Fruit fly (Drosophila melanogaster) whole organism, embryonic: ENCODE data around the gene CG7966.

ENCODE experiments used
- Awh ChIP-seq: fragments of 200-800 bp; sonication (Bioruptor generic); IDR thresholded peaks from 2 replicates; pipeline ENCODE4, ENCODE4 v1.3.6; 2022; ENCODE audit warnings: missing biosample characterization, missing genetic modification characterization
- B-H1 ChIP-seq: fragments of 200-800 bp; sonication (Bioruptor generic); IDR thresholded peaks from 3 replicates; pipeline ENCODE4 v1.3.6; 2022; ENCODE audit warnings: missing biosample characterization, missing genetic modification characterization
- B-H2 ChIP-seq: fragments of 200-800 bp; sonication (Bioruptor generic); optimal IDR thresholded peaks from 2 replicates; lab custom pipeline; 2018; ENCODE audit warnings: missing biosample characterization, mild to moderate bottlenecking, missing genetic modification characterization
- Bteb2 ChIP-seq: fragments of 200-800 bp; sonication (Bioruptor generic); optimal IDR thresholded peaks from 2 replicates; lab custom pipeline; 2016; ENCODE audit warnings: missing biosample characterization, missing genetic modification characterization
- CG10321 ChIP-seq: fragments of 200-800 bp; sonication (Bioruptor generic); IDR thresholded peaks from 2 replicates; pipeline ENCODE4 v1.3.6; 2022; ENCODE audit warnings: missing biosample characterization, missing genetic modification characterization
- CG12219 ChIP-seq: fragments of 200-800 bp; sonication (Bioruptor generic); optimal IDR thresholded peaks from 3 replicates; lab custom pipeline; 2018; ENCODE audit warnings: missing biosample characterization, mild to moderate bottlenecking, missing genetic modification characterization
- CG12769 ChIP-seq: fragments of 200-800 bp; sonication (Bioruptor generic); optimal IDR thresholded peaks from 2 replicates; lab custom pipeline; 2019; ENCODE audit warnings: missing biosample characterization, mild to moderate bottlenecking, missing genetic modification characterization, moderate library complexity
- CG13123 ChIP-seq: fragments of 200-800 bp; sonication (Bioruptor generic); optimal IDR thresholded peaks from 2 replicates; lab custom pipeline; 2016; ENCODE audit warnings: missing biosample characterization, missing genetic modification characterization
- CG1832 ChIP-seq: fragments of 200-800 bp; sonication (Bioruptor generic); optimal IDR thresholded peaks from 2 replicates; lab custom pipeline; 2017; ENCODE audit warnings: missing biosample characterization, mild to moderate bottlenecking, missing genetic modification characterization, inconsistent platforms
- CG2199 ChIP-seq: fragments of 200-800 bp; sonication (Bioruptor generic); IDR thresholded peaks from 3 replicates; pipeline ENCODE4 v1.3.6; 2022; ENCODE audit warnings: missing biosample characterization, missing genetic modification characterization
- CG3281 ChIP-seq: fragments of 200-800 bp; sonication (Bioruptor generic); optimal IDR thresholded peaks from 3 replicates; lab custom pipeline; 2017; ENCODE audit warnings: missing biosample characterization, mild to moderate bottlenecking, missing genetic modification characterization
- CG4282 ChIP-seq: fragments of 200-800 bp; sonication (Bioruptor generic); optimal IDR thresholded peaks from 2 replicates; lab custom pipeline; 2016; ENCODE audit warnings: missing biosample characterization, missing genetic modification characterization
- CG4820 ChIP-seq: fragments of 200-800 bp; sonication (Bioruptor generic); optimal IDR thresholded peaks from 3 replicates; lab custom pipeline; 2016; ENCODE audit warnings: missing biosample characterization, missing genetic modification characterization
- CG6175 ChIP-seq: fragments of 200-800 bp; sonication (Bioruptor generic); IDR thresholded peaks from 3 replicates; pipeline ENCODE4 v1.3.6; 2022; ENCODE audit warnings: missing biosample characterization, missing genetic modification characterization
- CG7928 ChIP-seq: fragments of 200-800 bp; sonication (Bioruptor generic); optimal IDR thresholded peaks from 2 replicates; lab custom pipeline; 2017; ENCODE audit warnings: missing biosample characterization, mild to moderate bottlenecking, missing genetic modification characterization
- CG8388 ChIP-seq: fragments of 200-800 bp; sonication (Bioruptor generic); optimal IDR thresholded peaks from 2 replicates; lab custom pipeline; 2019; ENCODE audit warnings: missing biosample characterization, mild to moderate bottlenecking, missing genetic modification characterization, moderate library complexity
- CG8924 ChIP-seq: fragments of 200-800 bp; optimal IDR thresholded peaks from 3 replicates; lab custom pipeline; 2019; ENCODE audit warnings: missing biosample characterization, mild to moderate bottlenecking, missing genetic modification characterization, moderate library complexity
- CG9215 ChIP-seq: fragments of 200-800 bp; sonication (Bioruptor generic); IDR thresholded peaks from 2 replicates; pipeline ENCODE4 v1.3.6; 2022; ENCODE audit warnings: missing biosample characterization, missing genetic modification characterization
- CTCF ChIP-seq: fragments of 200-800 bp; sonication (Bioruptor generic); optimal IDR thresholded peaks from 2 replicates; lab custom pipeline; 2017; ENCODE audit warnings: missing biosample characterization, mild to moderate bottlenecking, missing genetic modification characterization, moderate library complexity
- Deaf1 ChIP-seq: fragments of 200-800 bp; optimal IDR thresholded peaks from 3 replicates; lab custom pipeline; 2019; ENCODE audit warnings: missing biosample characterization, mild to moderate bottlenecking, missing genetic modification characterization, moderate library complexity
- Drgx ChIP-seq: fragments of 200-800 bp; sonication (Bioruptor generic); IDR thresholded peaks from 2 replicates; pipeline ENCODE4 v1.3.6; 2022; ENCODE audit warnings: missing biosample characterization, missing genetic modification characterization
- GATAe ChIP-seq: fragments of 200-800 bp; sonication (Bioruptor generic); conservative IDR thresholded peaks from 2 replicates; pipeline ENCODE4 v1.3.6; 2022; ENCODE audit warnings: missing biosample characterization, missing genetic modification characterization
- Hmr ChIP-seq: fragments of 200-800 bp; sonication (Bioruptor generic); optimal IDR thresholded peaks from 3 replicates; lab custom pipeline; 2017; ENCODE audit warnings: mild to moderate bottlenecking, missing biosample characterization, missing genetic modification reagents, missing genetic modification characterization
- Hr39 ChIP-seq: fragments of >200 bp; optimal IDR thresholded peaks from 2 replicates; lab custom pipeline; 2017
- Hr51 ChIP-seq, 2 experiments: fragments of 200-800 bp; sonication (Bioruptor generic); optimal IDR thresholded peaks; 2 replicates in 1 of 2; 3 replicates in 1 of 2; lab custom pipeline; 2016 to 2018; ENCODE audit warnings: missing biosample characterization in 2 of 2, missing genetic modification characterization in 2 of 2, mild to moderate bottlenecking in 1 of 2, moderate library complexity in 1 of 2
- Med ChIP-seq: fragments of 200-800 bp; sonication (Bioruptor generic); peaks from one replicate; lab custom pipeline; 2016; ENCODE audit warnings: missing biosample characterization, missing genetic modification characterization, mild to moderate bottlenecking, inconsistent platforms, moderate library complexity
- Mrtf ChIP-seq: fragments of 200-800 bp; sonication (Bioruptor generic); IDR thresholded peaks from 3 replicates; pipeline ENCODE4 v1.3.6; 2022; ENCODE audit warnings: missing biosample characterization, missing genetic modification characterization
- NC2α ChIP-seq: fragments of 200-800 bp; sonication (Bioruptor generic); optimal IDR thresholded peaks from 2 replicates; lab custom pipeline; 2016; ENCODE audit warnings: missing biosample characterization, missing genetic modification characterization
- Nf-YB ChIP-seq: fragments of 200-800 bp; sonication (Bioruptor generic); optimal IDR thresholded peaks from 3 replicates; lab custom pipeline; 2019; ENCODE audit warnings: missing biosample characterization, mild to moderate bottlenecking, missing genetic modification characterization, moderate library complexity
- Nf-YC ChIP-seq: fragments of 200-800 bp; optimal IDR thresholded peaks from 3 replicates; lab custom pipeline; 2019; ENCODE audit warnings: missing biosample characterization, mild to moderate bottlenecking, missing genetic modification characterization, moderate library complexity
- Trl ChIP-seq, 3 experiments: fragments of >200 bp in 2 of 3; fragments of 200-800 bp in 1 of 3; sonication (Bioruptor generic) in 1 of 3; optimal IDR thresholded peaks; 2 replicates in 1 of 3; 3 replicates in 2 of 3; lab custom pipeline; 2016 to 2017; ENCODE audit warnings: missing biosample characterization in 1 of 3, missing genetic modification characterization in 1 of 3
- ac ChIP-seq: fragments of 200-800 bp; sonication (Bioruptor generic); optimal IDR thresholded peaks from 3 replicates; lab custom pipeline; 2017; ENCODE audit warnings: missing biosample characterization, mild to moderate bottlenecking, missing genetic modification characterization
- bbx ChIP-seq: fragments of 200-800 bp; sonication (Bioruptor generic); IDR thresholded peaks from 2 replicates; pipeline ENCODE4 v1.3.6; 2022; ENCODE audit warnings: missing biosample characterization, missing genetic modification characterization; ENCODE audit not compliant: partially characterized antibody
- cg ChIP-seq: fragments of 200-800 bp; sonication (Bioruptor generic); optimal IDR thresholded peaks from 3 replicates; lab custom pipeline; 2019; ENCODE audit warnings: missing biosample characterization, mild to moderate bottlenecking, missing genetic modification characterization, moderate library complexity
- ewg ChIP-seq: fragments of 200-800 bp; sonication (Bioruptor generic); optimal IDR thresholded peaks from 3 replicates; lab custom pipeline; 2017; ENCODE audit warnings: mild to moderate bottlenecking, missing biosample characterization, missing genetic modification reagents, missing genetic modification characterization
- exex ChIP-seq: fragments of 200-800 bp; sonication (Bioruptor generic); optimal IDR thresholded peaks from 4 replicates; lab custom pipeline; 2018; ENCODE audit warnings: missing biosample characterization, mild to moderate bottlenecking, missing genetic modification characterization, moderate library complexity
- gcm2 ChIP-seq: fragments of 200-800 bp; sonication (Bioruptor generic); optimal IDR thresholded peaks from 2 replicates; lab custom pipeline; 2016; ENCODE audit warnings: missing biosample characterization, missing genetic modification characterization
- inv ChIP-seq: fragments of 200-800 bp; sonication (Bioruptor generic); IDR thresholded peaks from 2 replicates; pipeline ENCODE4 v1.3.6; 2022; ENCODE audit warnings: missing biosample characterization, missing genetic modification characterization; ENCODE audit not compliant: partially characterized antibody
- jumu ChIP-seq: fragments of 200-800 bp; sonication (Bioruptor generic); optimal IDR thresholded peaks from 3 replicates; lab custom pipeline; 2016; ENCODE audit warnings: missing biosample characterization, missing genetic modification characterization
- knrl ChIP-seq: fragments of 200-800 bp; sonication (Bioruptor generic); IDR thresholded peaks from 3 replicates; pipeline ENCODE4 v1.3.6; 2022; ENCODE audit warnings: missing biosample characterization, missing genetic modification characterization; ENCODE audit not compliant: partially characterized antibody
- maf-S ChIP-seq: fragments of 200-800 bp; sonication (Bioruptor generic); optimal IDR thresholded peaks from 2 replicates; lab custom pipeline; 2016; ENCODE audit warnings: missing biosample characterization, missing genetic modification characterization
- pan ChIP-seq, 4 experiments: fragments of >200 bp in 3 of 4; fragments of 200-800 bp in 1 of 4; sonication (Bioruptor generic) in 1 of 4; optimal IDR thresholded peaks in 3 of 4; IDR thresholded peaks in 1 of 4; 2 replicates each; pipeline versions ENCODE4 v1.3.6 to Lab custom; 2017 to 2022; ENCODE audit warnings: missing biosample characterization in 2 of 4, missing genetic modification characterization in 2 of 4, mixed read lengths in 1 of 4
- row ChIP-seq: fragments of 200-800 bp; sonication (Bioruptor generic); IDR thresholded peaks from 3 replicates; pipeline ENCODE4 v1.3.6; 2022; ENCODE audit warnings: missing biosample characterization, missing genetic modification characterization
- sc ChIP-seq, 3 experiments: fragments of >200 bp in 2 of 3; fragments of 200-800 bp in 1 of 3; sonication (Bioruptor generic) in 1 of 3; optimal IDR thresholded peaks; 2 replicates in 2 of 3; 3 replicates in 1 of 3; lab custom pipeline; 2017; ENCODE audit warnings: mild to moderate bottlenecking in 1 of 3, missing biosample characterization in 1 of 3, missing genetic modification characterization in 1 of 3, missing genetic modification reagents in 1 of 3
- seq ChIP-seq: fragments of 200-800 bp; sonication (Bioruptor generic); IDR thresholded peaks from 2 replicates; pipeline ENCODE4 v1.3.6; 2022; ENCODE audit warnings: missing biosample characterization, missing genetic modification characterization
- sqz ChIP-seq: fragments of 200-800 bp; sonication (Bioruptor generic); optimal IDR thresholded peaks from 3 replicates; lab custom pipeline; 2018; ENCODE audit warnings: missing biosample characterization, mild to moderate bottlenecking, missing genetic modification characterization
- unpg ChIP-seq: fragments of 200-800 bp; sonication (Bioruptor generic); optimal IDR thresholded peaks from 3 replicates; lab custom pipeline; 2018; ENCODE audit warnings: missing biosample characterization, mild to moderate bottlenecking, missing genetic modification characterization, moderate library complexity
- z ChIP-seq: fragments of 200-800 bp; sonication (Bioruptor generic); IDR thresholded peaks from 3 replicates; pipeline ENCODE4 v1.3.6; 2022; ENCODE audit warnings: missing biosample characterization, missing genetic modification characterization
- zen2 ChIP-seq: fragments of 200-800 bp; sonication (Bioruptor generic); IDR thresholded peaks from 3 replicates; pipeline ENCODE4 v1.3.6; 2022; ENCODE audit warnings: missing biosample characterization, missing genetic modification characterization; ENCODE audit not compliant: partially characterized antibody
- zfh1 ChIP-seq: fragments of 200-800 bp; sonication (Bioruptor generic); IDR thresholded peaks from 3 replicates; pipeline ENCODE4 v1.3.6; 2022; ENCODE audit warnings: missing biosample characterization, missing genetic modification characterization

CG7966 gene

dm6 chr3R:13075728-13076127 is 24.5 kb upstream of the CG7966 start (continued):
- peak; percentile 76 for TF ChIP-seq sqz (GFP tag; lab: Kevin White, UChicago)
- no peak for TF ChIP-seq Med (GFP tag; lab: Kevin White, UChicago)
- no peak for TF ChIP-seq CG2199

- no peak for TF ChIP-seq GATAe
- TF ChIP-seq Med (GFP tag; lab: Kevin White, UChicago), result peak; percentile 40
- no peak for TF ChIP-seq bbx (GFP tag; lab: Robert Waterston, UW)
- no peak for TF ChIP-seq CG4820
- TF ChIP-seq maf-S, result no peak
- no peak for TF ChIP-seq CTCF
- peak in 1 of 2 experiments; percentile 5 for TF ChIP-seq Trl (optimal IDR thresholded peaks at IDR 0.05; lab: Kevin White, UChicago)
- no peak for TF ChIP-seq Trl (GFP tag; optimal IDR thresholded peaks at IDR 0.05; lab: Kevin White, UChicago)
- TF ChIP-seq CG8924, result no peak
- no peak for TF ChIP-seq CG13123 (GFP tag; lab: Kevin White, UChicago)
- TF ChIP-seq z (GFP tag; lab: Robert Waterston, UW), result no peak
- peak; percentile 63 for TF ChIP-seq CG1832 (GFP tag; lab: Kevin White, UChicago)
- no peak for TF ChIP-seq Bteb2 (GFP tag; lab: Kevin White, UChicago)
- peak; percentile 59 for TF ChIP-seq Nf-YB
- TF ChIP-seq zen2 (GFP tag; lab: Robert Waterston, UW), result no peak
- no peak for TF ChIP-seq unpg
- no peak for TF ChIP-seq CG9215 (GFP tag; lab: Robert Waterston, UW)
- TF ChIP-seq B-H1 (GFP tag; lab: Robert Waterston, UW), result no peak
- no peak for TF ChIP-seq Hmr
- no peak for TF ChIP-seq Hr51 (GFP tag; optimal IDR thresholded peaks at IDR 0.05; lab: Kevin White, UChicago)
- no peak for TF ChIP-seq zfh1
- no peak for TF ChIP-seq gcm2 (GFP tag; lab: Kevin White, UChicago)
- peak; percentile 6 for TF ChIP-seq Nf-YC
- no peak for TF ChIP-seq CG3281 (GFP tag; lab: Kevin White, UChicago)
- TF ChIP-seq Drgx (GFP tag; lab: Robert Waterston, UW), result no peak
- no peak for TF ChIP-seq sc (optimal IDR thresholded peaks at IDR 0.05; lab: Kevin White, UChicago)
- no peak for TF ChIP-seq sc (GFP tag; optimal IDR thresholded peaks at IDR 0.05; lab: Kevin White, UChicago)
- TF ChIP-seq pan (optimal IDR thresholded peaks at IDR 0.05; lab: Kevin White, UChicago), result no peak
- no peak for TF ChIP-seq pan (GFP tag; optimal IDR thresholded peaks at IDR 0.05 in 1 of 2, IDR thresholded peaks at IDR 0.05 in 1 of 2)
- no peak for TF ChIP-seq CG12769 (tag; lab: Kevin White, UChicago)
- TF ChIP-seq row (GFP tag; lab: Robert Waterston, UW), result 0 out of 3 replicates have a peak, but pooled peaks have one; percentile 7
- no peak for TF ChIP-seq ac
Measured at dm6 chr3R:13074588-13074987, 23.3 kb upstream of the CG7966 start.

- TF ChIP-seq knrl (GFP tag; lab: Robert Waterston, UW) (no peak), CG12219 (GFP tag; lab: Kevin White, UChicago) (no peak), jumu (GFP tag; lab: Kevin White, UChicago) (no peak), Mrtf (GFP tag; lab: Robert Waterston, UW) (no peak), B-H2 (no peak), CG6175 (GFP tag; lab: Robert Waterston, UW) (no peak), CG4282 (GFP tag; lab: Kevin White, UChicago) (no peak), inv (no peak), exex (tag; lab: Kevin White, UChicago) (no peak), seq (GFP tag; lab: Robert Waterston, UW) (no peak), ewg (peak; percentile 12), Nf-YC (peak; percentile 86), CG8388 (GFP tag; lab: Kevin White, UChicago) (no peak), Nf-YB (peak; percentile 78), z (GFP tag; lab: Robert Waterston, UW) (peak; percentile 93), NC2α (GFP tag; lab: Kevin White, UChicago) (no peak), CG10321 (GFP tag; lab: Robert Waterston, UW) (no peak), CG7928 (GFP tag; lab: Kevin White, UChicago) (no peak), Awh (no peak), Hr39 (peak; percentile 4), cg (GFP tag; lab: Kevin White, UChicago) (peak; percentile 63), Deaf1 (peak; percentile 42)
Measured at dm6 chr3R:13073174-13073573, 21.9 kb upstream of the CG7966 start.
